Worm (Caenorhabditis elegans) whole organism, late embryonic: ENCODE results near the gene rla-2.

ENCODE experiments used
- elt-2 ChIP-seq: sonication (generic microtip); optimal IDR thresholded peaks from 2 replicates; lab custom pipeline; 2016; ENCODE audit warnings: missing genetic modification reagents, missing genetic modification characterization, missing compliant biosample characterization
- nfya-1 ChIP-seq: sonication (generic microtip); optimal IDR thresholded peaks from 2 replicates; lab custom pipeline; 2017; ENCODE audit warnings: missing genetic modification characterization, mild to moderate bottlenecking, missing compliant biosample characterization, antibody characterized with exemption, moderate library complexity
- pha-4 ChIP-seq: fragments of 150-350 bp; optimal IDR thresholded peaks from 2 replicates; lab custom pipeline; 2018; ENCODE audit warnings: missing biosample characterization, missing genetic modification reagents, missing genetic modification characterization
- tbx-7 ChIP-seq: sonication (generic microtip); optimal IDR thresholded peaks from 2 replicates; lab custom pipeline; 2016; ENCODE audit warnings: missing genotype, missing genetic modification characterization, missing compliant biosample characterization

DNA sequence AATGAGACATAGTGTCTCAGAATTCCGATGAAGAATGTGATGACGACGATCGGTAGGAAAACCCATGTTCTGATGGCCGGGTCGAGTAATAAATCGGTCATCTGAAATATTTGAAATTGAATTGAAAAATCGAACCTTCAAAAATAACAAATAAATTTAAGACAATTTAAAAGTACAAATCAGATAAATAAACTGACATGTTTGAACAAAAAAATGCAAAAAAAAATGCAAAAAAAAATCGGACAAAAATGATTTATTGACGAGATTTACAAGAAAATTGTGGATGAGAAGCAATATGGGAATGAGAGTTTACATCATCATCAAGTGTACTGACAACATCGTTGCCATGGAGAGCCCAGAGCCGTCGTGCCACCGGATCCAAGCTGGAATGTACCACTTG lies 11.7 kb upstream of the rla-2 start, which contains the start of gene emc-3:
- TF ChIP-seq elt-2 (tag; lab: Kevin White, UChicago) (no peak), tbx-7 (tag; lab: Kevin White, UChicago) (no peak), pha-4 (tag; lab: Kevin White, UChicago) (no peak), nfya-1 (tag; lab: Kevin White, UChicago) (no peak)
